Fruit fly (Drosophila melanogaster): ENCODE measurements around the gene Ctns.
A peak's percentile ranks its signal among the peaks of the same experiment; 100 is the strongest.

The Ctns gene

dm6 chr3R:23061209-23061608, 2.5 kb upstream of the Ctns start, which contains the start of the genes sav and Ublcp1:
Gene sav, minus strand, starts transcription at chr3R:23061304.
Gene Ublcp1, plus strand, starts transcription at chr3R:23061493.
- TF ChIP-seq ey (GFP tag; optimal IDR thresholded peaks at IDR 0.05), result no peak
- no peak for TF ChIP-seq pan (optimal IDR thresholded peaks at IDR 0.05)
- TF ChIP-seq Dfd (GFP tag; optimal IDR thresholded peaks at IDR 0.05), result no peak
- TF ChIP-seq Sp1 (GFP tag; optimal IDR thresholded peaks at IDR 0.05), result no peak
- TF ChIP-seq h (GFP tag; optimal IDR thresholded peaks at IDR 0.05), result peak; percentile 24
- TF ChIP-seq jim (GFP tag; optimal IDR thresholded peaks at IDR 0.05), result no peak
- TF ChIP-seq Rel (GFP tag; optimal IDR thresholded peaks at IDR 0.05), result no peak
- peak; percentile 59 for TF ChIP-seq Rel (tag; optimal IDR thresholded peaks at IDR 0.05)
- TF ChIP-seq Jra (GFP tag; optimal IDR thresholded peaks at IDR 0.05), result no peak
- no peak for TF ChIP-seq Vsx2 (GFP tag; optimal IDR thresholded peaks at IDR 0.05; ENCODE audit: partially characterized antibody)
- TF ChIP-seq Myc (optimal IDR thresholded peaks at IDR 0.05), result no peak
- no peak for TF ChIP-seq dmrt93B (GFP tag; optimal IDR thresholded peaks at IDR 0.05)
- TF ChIP-seq woc (GFP tag; optimal IDR thresholded peaks at IDR 0.05), result no peak
- no peak for TF ChIP-seq usp (GFP tag; optimal IDR thresholded peaks at IDR 0.05)
- peak in 1 of 2 experiments; percentile 24 for TF ChIP-seq foxo (GFP tag; optimal IDR thresholded peaks at IDR 0.05)
- no peak for TF ChIP-seq CG32264 (GFP tag; optimal IDR thresholded peaks at IDR 0.05)
- peak; percentile 35 for TF ChIP-seq rgr (GFP tag; optimal IDR thresholded peaks at IDR 0.05)
- no peak for TF ChIP-seq Dif (GFP tag; optimal IDR thresholded peaks at IDR 0.05; ENCODE audit: partially characterized antibody)
- no peak for TF ChIP-seq tai (GFP tag; optimal IDR thresholded peaks at IDR 0.05)
- TF ChIP-seq Hr78 (GFP tag; optimal IDR thresholded peaks at IDR 0.05), result no peak
- TF ChIP-seq Hnf4 (GFP tag; optimal IDR thresholded peaks at IDR 0.05), result no peak
- TF ChIP-seq brk (GFP tag; optimal IDR thresholded peaks at IDR 0.05), result no peak
- peak; percentile 10 for TF ChIP-seq sage (GFP tag; optimal IDR thresholded peaks at IDR 0.05)
- peak; percentile 13 for TF ChIP-seq psq (GFP tag; optimal IDR thresholded peaks at IDR 0.05)
- no peak for TF ChIP-seq br (GFP tag; optimal IDR thresholded peaks at IDR 0.05)
- no peak for TF ChIP-seq Hr83 (GFP tag; optimal IDR thresholded peaks at IDR 0.05; ENCODE audit: poor library complexity, severe bottlenecking)
- no peak for TF ChIP-seq OdsH (GFP tag; optimal IDR thresholded peaks at IDR 0.05)
- no peak for TF ChIP-seq sv (GFP tag; optimal IDR thresholded peaks at IDR 0.05)
- no peak for TF ChIP-seq HLH106 (tag; optimal IDR thresholded peaks at IDR 0.05)
- no peak for TF ChIP-seq fru (GFP tag; optimal IDR thresholded peaks at IDR 0.05)
- TF ChIP-seq dl (GFP tag; optimal IDR thresholded peaks at IDR 0.05; ENCODE audit: insufficient read depth in 1 of 2, partially characterized antibody in 2 of 2), result no peak
- TF ChIP-seq CrebA (GFP tag; optimal IDR thresholded peaks at IDR 0.05; ENCODE audit: borderline replicate concordance), result no peak
- TF ChIP-seq Abd-B (GFP tag; optimal IDR thresholded peaks at IDR 0.05), result no peak
- TF ChIP-seq GATAd (GFP tag; optimal IDR thresholded peaks at IDR 0.05), result no peak
- TF ChIP-seq CG9705 (GFP tag; optimal IDR thresholded peaks at IDR 0.05), result no peak

dm6 chr3R:23060166-23060565, 1.4 kb upstream of the Ctns start:
- TF ChIP-seq HLH106 (tag; optimal IDR thresholded peaks at IDR 0.05) (no peak), Myc (optimal IDR thresholded peaks at IDR 0.05) (no peak), CrebA (GFP tag; optimal IDR thresholded peaks at IDR 0.05; ENCODE audit: borderline replicate concordance) (no peak), rgr (GFP tag; optimal IDR thresholded peaks at IDR 0.05) (no peak), dl (GFP tag; optimal IDR thresholded peaks at IDR 0.05; ENCODE audit: insufficient read depth in 1 of 2, partially characterized antibody in 2 of 2) (no peak)

DNA sequence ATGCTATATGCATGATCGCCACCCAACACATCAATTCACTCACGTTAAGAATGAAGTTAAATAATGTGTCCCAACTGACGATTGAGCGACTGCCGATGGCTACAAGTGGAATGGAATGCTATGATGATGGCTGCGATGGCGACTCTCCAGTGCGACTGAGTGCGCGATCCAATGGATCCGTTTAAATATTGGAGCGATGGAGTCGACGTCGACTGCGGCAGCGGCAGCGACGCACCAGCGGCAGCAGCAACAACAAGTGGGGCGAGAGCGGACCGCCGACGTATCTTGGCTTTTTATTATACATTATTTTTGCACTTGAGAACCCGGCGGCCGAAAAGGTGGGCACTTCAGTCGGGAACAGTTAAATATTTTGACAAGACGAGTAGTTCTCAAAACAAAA, 1.4 kb downstream of the Ctns start:
- TF ChIP-seq sv (GFP tag; optimal IDR thresholded peaks at IDR 0.05), result no peak
- no peak for TF ChIP-seq tai (GFP tag; optimal IDR thresholded peaks at IDR 0.05)
- TF ChIP-seq CG9705 (GFP tag; optimal IDR thresholded peaks at IDR 0.05), result no peak
- no peak for TF ChIP-seq sage (GFP tag; optimal IDR thresholded peaks at IDR 0.05)
- no peak for TF ChIP-seq psq (GFP tag; optimal IDR thresholded peaks at IDR 0.05)
- TF ChIP-seq Dif (GFP tag; optimal IDR thresholded peaks at IDR 0.05; ENCODE audit: partially characterized antibody), result peak; percentile 17

DNA sequence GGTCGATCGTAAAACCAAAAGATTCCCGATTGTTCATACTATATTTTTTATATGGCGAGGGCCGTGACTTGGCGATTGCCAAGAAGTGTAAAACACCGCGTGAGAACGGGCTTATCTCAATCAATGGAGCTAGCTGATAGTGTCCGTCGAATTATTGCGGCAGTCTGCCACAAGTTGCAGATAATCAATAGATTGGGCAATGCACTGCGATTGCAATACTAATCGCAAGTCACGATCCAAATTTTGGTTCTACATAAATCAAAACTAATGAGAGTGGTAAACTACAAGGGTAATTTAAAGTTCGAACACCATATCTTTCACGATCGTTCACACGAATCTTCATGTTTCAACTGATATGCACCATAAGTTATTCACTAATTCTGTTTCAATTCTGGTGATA, 2.0 kb downstream of the Ctns start:
- no peak for TF ChIP-seq Rel (GFP tag; optimal IDR thresholded peaks at IDR 0.05)
- TF ChIP-seq Rel (tag; optimal IDR thresholded peaks at IDR 0.05), result peak; percentile 30
- no peak for TF ChIP-seq woc (GFP tag; optimal IDR thresholded peaks at IDR 0.05)
